Worm (Caenorhabditis elegans): Measurements from ENCODE around the gene memo-1.

DNA sequence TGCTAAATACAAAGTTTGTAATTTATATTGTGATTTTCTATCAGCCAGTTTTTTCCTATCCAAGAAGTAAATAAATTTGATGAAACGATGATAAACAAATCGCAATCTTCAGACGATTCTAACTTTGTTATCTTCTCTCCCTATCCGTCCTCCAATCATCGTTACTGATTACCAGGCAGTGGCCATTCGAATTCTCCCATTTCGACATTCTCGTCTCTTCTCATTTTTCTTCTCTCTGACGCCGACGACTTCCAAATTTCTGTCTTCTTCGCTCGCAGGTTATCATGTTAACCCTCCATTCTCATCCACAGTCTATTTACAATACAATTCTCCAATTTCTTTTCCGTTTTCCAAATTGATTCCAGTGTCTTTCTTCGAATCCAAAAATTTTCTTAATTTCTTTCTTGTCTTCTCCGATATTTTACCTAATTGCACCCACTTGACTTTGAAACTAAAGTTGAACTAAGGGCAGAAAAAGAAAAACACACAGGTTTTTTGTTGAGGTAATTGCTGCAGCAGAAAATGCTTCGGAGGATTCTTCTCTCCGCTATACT, 31.5 kb upstream of the memo-1 start, which contains the start of gene F40A3.2:
- TF ChIP-seq zip-5 (tag; optimal IDR thresholded peaks at IDR 0.05) = no peak
- TF ChIP-seq ets-4 (tag; optimal IDR thresholded peaks at IDR 0.05) = no peak
- TF ChIP-seq ceh-45 (GFP tag; IDR thresholded peaks at IDR 0.05) = no peak
- TF ChIP-seq tbx-7 (tag; optimal IDR thresholded peaks at IDR 0.05) = no peak
